Fruit fly (Drosophila melanogaster) whole organism, wandering third instar larva: ENCODE data around the gene CG1647.
A peak's percentile ranks its signal among the peaks of the same experiment; 100 is the strongest.

Source experiments
- CG32264 ChIP-seq: fragments of 200-800 bp; sonication (Bioruptor generic); optimal IDR thresholded peaks from 2 replicates; lab custom pipeline; 2016; ENCODE audit warnings: missing biosample characterization, missing genetic modification characterization
- CG9705 ChIP-seq: fragments of 200-800 bp; sonication (Bioruptor generic); optimal IDR thresholded peaks from 2 replicates; lab custom pipeline; 2018; ENCODE audit warnings: missing biosample characterization, mild to moderate bottlenecking, missing genetic modification characterization
- Dfd ChIP-seq: fragments of >200 bp; optimal IDR thresholded peaks from 2 replicates; lab custom pipeline; 2017; ENCODE audit warnings: missing biosample characterization, missing genetic modification characterization
- Dif ChIP-seq: fragments of 200-275, 200-300 bp; sonication (Bioruptor generic); optimal IDR thresholded peaks from 2 replicates; lab custom pipeline; 2018; ENCODE audit warnings: missing biosample characterization, missing genetic modification characterization; ENCODE audit not compliant: partially characterized antibody
- HLH106 ChIP-seq: fragments of 200-800 bp; optimal IDR thresholded peaks from 3 replicates; lab custom pipeline; 2019; ENCODE audit warnings: missing biosample characterization, mild to moderate bottlenecking, missing genetic modification characterization, moderate library complexity
- Hnf4 ChIP-seq: fragments of 200-800 bp; sonication (Bioruptor generic); optimal IDR thresholded peaks from 2 replicates; lab custom pipeline; 2016; ENCODE audit warnings: missing biosample characterization, mild to moderate bottlenecking, missing genetic modification characterization
- Hr78 ChIP-seq: fragments of >200 bp; optimal IDR thresholded peaks from 2 replicates; lab custom pipeline; 2017; ENCODE audit warnings: missing biosample characterization, missing genetic modification characterization
- Hr83 ChIP-seq: fragments of 200-300 bp; sonication (Bioruptor generic); optimal IDR thresholded peaks from 2 replicates; lab custom pipeline; 2016; ENCODE audit warnings: missing biosample characterization, mild to moderate bottlenecking, missing genetic modification characterization, moderate library complexity; ENCODE audit not compliant: poor library complexity, severe bottlenecking
- Jra ChIP-seq: sonication (Bioruptor generic); optimal IDR thresholded peaks from 2 replicates; lab custom pipeline; 2016; ENCODE audit warnings: missing biosample characterization, missing genetic modification characterization
- Mio ChIP-seq: sonication (Bioruptor generic); optimal IDR thresholded peaks from 2 replicates; lab custom pipeline; 2016; ENCODE audit warnings: missing biosample characterization, missing genetic modification characterization
- OdsH ChIP-seq: fragments of 200-800 bp; sonication (Bioruptor generic); optimal IDR thresholded peaks from 2 replicates; lab custom pipeline; 2016; ENCODE audit warnings: missing biosample characterization, mild to moderate bottlenecking, missing genetic modification characterization
- Rel ChIP-seq, 2 experiments: fragments of 200-800 bp; sonication (Bioruptor generic) in 1 of 2; optimal IDR thresholded peaks; 2 replicates in 1 of 2; 3 replicates in 1 of 2; lab custom pipeline; 2016 to 2019; ENCODE audit warnings: mild to moderate bottlenecking in 2 of 2, missing biosample characterization in 2 of 2, missing genetic modification characterization in 2 of 2, moderate library complexity in 1 of 2
- Sp1 ChIP-seq: fragments of 200-800 bp; sonication (Bioruptor generic); optimal IDR thresholded peaks from 3 replicates; lab custom pipeline; 2019; ENCODE audit warnings: missing biosample characterization, mild to moderate bottlenecking, missing genetic modification characterization, moderate library complexity
- Vsx2 ChIP-seq: fragments of 200-300, 225-300 bp; sonication (Bioruptor generic); optimal IDR thresholded peaks from 2 replicates; lab custom pipeline; 2018; ENCODE audit warnings: missing biosample characterization, missing genetic modification characterization; ENCODE audit not compliant: partially characterized antibody
- dl ChIP-seq, 2 experiments: fragments of 175-275, 200-275 bp in 1 of 2; fragments of 200-275 bp in 1 of 2; sonication (Bioruptor generic); optimal IDR thresholded peaks; lab custom pipeline; 2018; ENCODE audit warnings: mild to moderate bottlenecking in 2 of 2, missing biosample characterization in 2 of 2, missing genetic modification characterization in 2 of 2, moderate library complexity in 2 of 2; ENCODE audit not compliant: partially characterized antibody in 2 of 2, insufficient read depth in 1 of 2
- dmrt93B ChIP-seq: fragments of 200-800 bp; sonication (Bioruptor generic); optimal IDR thresholded peaks from 2 replicates; lab custom pipeline; 2018; ENCODE audit warnings: missing biosample characterization, mild to moderate bottlenecking, missing genetic modification characterization
- dsf ChIP-seq: sonication (Bioruptor generic); optimal IDR thresholded peaks from 2 replicates; lab custom pipeline; 2016; ENCODE audit warnings: missing biosample characterization, missing genetic modification characterization, borderline replicate concordance
- ey ChIP-seq: fragments of 200-800 bp; sonication (Bioruptor generic); optimal IDR thresholded peaks from 2 replicates; lab custom pipeline; 2016; ENCODE audit warnings: missing biosample characterization, missing genetic modification characterization
- foxo ChIP-seq, 2 experiments: fragments of 200-800 bp; sonication (Bioruptor generic); optimal IDR thresholded peaks; 2 replicates in 1 of 2; 3 replicates in 1 of 2; lab custom pipeline; 2016 to 2017; ENCODE audit warnings: missing biosample characterization in 2 of 2, missing genetic modification characterization in 2 of 2
- fru ChIP-seq: fragments of 200-800 bp; sonication (Bioruptor generic); optimal IDR thresholded peaks from 3 replicates; lab custom pipeline; 2016; ENCODE audit warnings: missing biosample characterization, mild to moderate bottlenecking, missing genetic modification characterization
- h ChIP-seq: fragments of 200-800 bp; sonication (Bioruptor generic); optimal IDR thresholded peaks from 3 replicates; lab custom pipeline; 2016; ENCODE audit warnings: missing biosample characterization, mild to moderate bottlenecking, missing genetic modification characterization
- jim ChIP-seq: fragments of 175-275, 200-325 bp; sonication (Bioruptor generic); optimal IDR thresholded peaks from 2 replicates; lab custom pipeline; 2016; ENCODE audit warnings: missing biosample characterization, mild to moderate bottlenecking, missing genetic modification characterization
- pan ChIP-seq: fragments of >200 bp; optimal IDR thresholded peaks from 2 replicates; lab custom pipeline; 2017
- psq ChIP-seq: fragments of 200-800 bp; sonication (Bioruptor generic); optimal IDR thresholded peaks from 3 replicates; lab custom pipeline; 2017; ENCODE audit warnings: missing biosample characterization, mild to moderate bottlenecking, missing genetic modification characterization, moderate library complexity
- rgr ChIP-seq: fragments of 200-800 bp; sonication (Bioruptor generic); optimal IDR thresholded peaks from 3 replicates; lab custom pipeline; 2016; ENCODE audit warnings: missing biosample characterization, mild to moderate bottlenecking, missing genetic modification characterization
- sv ChIP-seq: fragments of 200-800 bp; sonication (Bioruptor generic); optimal IDR thresholded peaks from 3 replicates; lab custom pipeline; 2016; ENCODE audit warnings: missing biosample characterization, missing genetic modification characterization
- tai ChIP-seq: sonication (Bioruptor generic); optimal IDR thresholded peaks from 2 replicates; lab custom pipeline; 2016; ENCODE audit warnings: missing biosample characterization, missing genetic modification characterization
- usp ChIP-seq: fragments of >200 bp; optimal IDR thresholded peaks from 2 replicates; lab custom pipeline; 2017; ENCODE audit warnings: missing biosample characterization, missing genetic modification characterization
- woc ChIP-seq: sonication (Bioruptor generic); optimal IDR thresholded peaks from 2 replicates; lab custom pipeline; 2016; ENCODE audit warnings: missing biosample characterization, mild to moderate bottlenecking, missing genetic modification characterization

CG1647 gene

dm6 chr3R:28819555-28820305 lies at the start of gene CG1647, which contains the start of gene CG1523:
CG1647 (plus strand) TSS chr3R:28820221.
CG1523 (minus strand) TSS chr3R:28819668.
- TF ChIP-seq Rel (GFP tag; optimal IDR thresholded peaks at IDR 0.05; lab: Kevin White, UChicago) (no peak), Rel (tag; optimal IDR thresholded peaks at IDR 0.05; lab: Kevin White, UChicago) (peak; percentile 60), Sp1 (peak; percentile 74), HLH106 (tag; lab: Kevin White, UChicago) (peak; percentile 81), woc (GFP tag; lab: Kevin White, UChicago) (no peak), Vsx2 (GFP tag; lab: Kevin White, UChicago) (no peak), CG32264 (no peak), Hnf4 (no peak), Jra (GFP tag; lab: Kevin White, UChicago) (no peak), sv (no peak), dl (GFP tag; optimal IDR thresholded peaks at IDR 0.05; lab: Kevin White, UChicago; ENCODE audit: insufficient read depth in 1 of 2, partially characterized antibody in 2 of 2) (no peak), Hr83 (GFP tag; lab: Kevin White, UChicago) (peak; percentile 48), foxo (GFP tag; optimal IDR thresholded peaks at IDR 0.05; lab: Kevin White, UChicago) (peak in 1 of 2 experiments; percentile 76), psq (peak; percentile 55), dmrt93B (GFP tag; lab: Kevin White, UChicago) (no peak), pan (lab: Kevin White, UChicago) (no peak), ey (GFP tag; lab: Kevin White, UChicago) (peak; percentile 64), tai (GFP tag; lab: Kevin White, UChicago) (no peak), CG9705 (peak; percentile 69), OdsH (peak; percentile 49), rgr (GFP tag; lab: Kevin White, UChicago) (peak; percentile 70)

dm6 chr3R:28775703-28776102 lies 44.3 kb upstream of the CG1647 start:
- TF ChIP-seq dsf, result no peak
- no peak for TF ChIP-seq sv
- no peak for TF ChIP-seq woc (GFP tag; lab: Kevin White, UChicago)
- no peak for TF ChIP-seq dl (GFP tag; optimal IDR thresholded peaks at IDR 0.05; lab: Kevin White, UChicago; ENCODE audit: insufficient read depth in 1 of 2, partially characterized antibody in 2 of 2)
- TF ChIP-seq Dif (GFP tag; lab: Kevin White, UChicago), result no peak
- no peak for TF ChIP-seq Hnf4
- TF ChIP-seq foxo (GFP tag; optimal IDR thresholded peaks at IDR 0.05; lab: Kevin White, UChicago), result no peak
- peak; percentile 90 for TF ChIP-seq Dfd (GFP tag; lab: Kevin White, UChicago)

- TF ChIP-seq sv (no peak), fru (GFP tag; lab: Kevin White, UChicago) (no peak), Rel (GFP tag; optimal IDR thresholded peaks at IDR 0.05; lab: Kevin White, UChicago) (no peak), Rel (tag; optimal IDR thresholded peaks at IDR 0.05; lab: Kevin White, UChicago) (no peak), usp (GFP tag; lab: Kevin White, UChicago) (no peak), CG32264 (no peak), Hr78 (GFP tag; lab: Kevin White, UChicago) (no peak), dsf (no peak), h (GFP tag; lab: Kevin White, UChicago) (no peak), jim (GFP tag; lab: Kevin White, UChicago) (no peak), Mio (GFP tag; lab: Kevin White, UChicago) (no peak), HLH106 (tag; lab: Kevin White, UChicago) (no peak)
Observed at dm6 chr3R:28789317-28789716, 30.7 kb upstream of the CG1647 start, which contains the start of gene CG34295. CG34295 (plus strand) TSS chr3R:28789617.

dm6 chr3R:28790222-28790621 lies 29.8 kb upstream of the CG1647 start, which contains the start of gene intr:
intr (plus strand) TSS chr3R:28790522.
- no peak for TF ChIP-seq Dfd (GFP tag; lab: Kevin White, UChicago)
- TF ChIP-seq Dif (GFP tag; lab: Kevin White, UChicago), result no peak
- TF ChIP-seq CG9705, result no peak
- TF ChIP-seq rgr (GFP tag; lab: Kevin White, UChicago), result no peak
- TF ChIP-seq Vsx2 (GFP tag; lab: Kevin White, UChicago), result no peak
- TF ChIP-seq Hr83 (GFP tag; lab: Kevin White, UChicago), result no peak
